Fruit fly (Drosophila melanogaster): ENCODE results near the gene CG8461.

DNA sequence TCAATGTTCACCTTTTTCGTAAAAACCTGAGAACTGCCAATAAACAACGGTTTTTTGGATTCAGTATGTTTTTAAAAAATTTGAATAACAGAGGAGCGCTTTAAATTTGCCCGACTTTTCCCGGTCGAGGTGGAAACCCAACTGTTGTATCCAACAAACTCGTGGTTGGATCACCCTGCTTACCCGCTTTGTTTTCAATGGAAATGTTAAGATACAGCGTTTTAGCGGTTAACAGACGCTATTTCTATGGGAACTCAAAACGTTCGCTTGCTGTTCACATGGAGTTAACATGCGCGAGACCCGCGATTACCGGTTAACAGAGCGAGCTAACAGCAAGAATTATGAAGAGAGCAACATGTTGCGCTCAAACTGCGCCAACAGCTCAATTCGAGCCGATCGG lies 31.9 kb downstream of the CG8461 start, which contains the start of gene cv-c:
- TF ChIP-seq CG18011 (GFP tag; optimal IDR thresholded peaks at IDR 0.05) (no peak), croc (GFP tag; conservative IDR thresholded peaks at IDR 0.05) (no peak), disco-r (GFP tag; optimal IDR thresholded peaks at IDR 0.05) (no peak), bab2 (GFP tag; optimal IDR thresholded peaks at IDR 0.05) (no peak), cato (GFP tag; optimal IDR thresholded peaks at IDR 0.05; ENCODE audit: borderline replicate concordance) (no peak), Oaz (GFP tag; IDR thresholded peaks at IDR 0.05) (no peak), Sox100B (GFP tag; optimal IDR thresholded peaks at IDR 0.05) (no peak)
